Fruit fly (Drosophila melanogaster): ENCODE measurements around the gene Ldaf1.

Gene Ldaf1

DNA sequence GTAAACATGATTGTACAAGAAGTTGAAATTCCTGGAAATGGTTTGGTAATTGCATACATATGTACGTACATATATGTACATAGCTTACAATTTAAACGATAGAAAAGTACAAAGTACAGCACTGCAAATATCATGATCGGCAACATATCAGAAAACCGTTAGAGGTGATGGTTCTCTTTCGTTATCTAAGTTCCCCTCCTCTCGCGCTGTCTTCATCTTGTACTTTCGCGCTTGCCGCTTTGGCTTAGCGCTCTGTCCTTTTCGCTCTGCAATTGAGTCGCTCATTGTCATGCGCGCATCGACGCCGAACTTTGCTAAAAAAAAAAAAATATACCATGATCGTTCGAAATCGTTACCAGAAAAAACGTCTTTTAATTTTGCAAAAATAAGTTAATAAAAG, 2.3 kb upstream of the Ldaf1 start:
- TF ChIP-seq pad (GFP tag; optimal IDR thresholded peaks at IDR 0.05) = peak; percentile 97
- no peak for TF ChIP-seq toe (GFP tag; optimal IDR thresholded peaks at IDR 0.05)
- peak; percentile 61 for TF ChIP-seq ovo (GFP tag; optimal IDR thresholded peaks at IDR 0.05)
- TF ChIP-seq bab1 (GFP tag; optimal IDR thresholded peaks at IDR 0.05) = peak; percentile 0
- no peak for TF ChIP-seq Mnt (GFP tag; optimal IDR thresholded peaks at IDR 0.05)
- TF ChIP-seq Crg-1 (GFP tag; optimal IDR thresholded peaks at IDR 0.05) = no peak
- no peak for TF ChIP-seq Hr96 (GFP tag; optimal IDR thresholded peaks at IDR 0.05)
- no peak for TF ChIP-seq CG7045 (GFP tag; optimal IDR thresholded peaks at IDR 0.05)
- TF ChIP-seq CG14711 (tag; optimal IDR thresholded peaks at IDR 0.05) = no peak
- TF ChIP-seq tj (GFP tag; optimal IDR thresholded peaks at IDR 0.05) = no peak
- no peak for TF ChIP-seq CG33017 (tag; optimal IDR thresholded peaks at IDR 0.05)

DNA sequence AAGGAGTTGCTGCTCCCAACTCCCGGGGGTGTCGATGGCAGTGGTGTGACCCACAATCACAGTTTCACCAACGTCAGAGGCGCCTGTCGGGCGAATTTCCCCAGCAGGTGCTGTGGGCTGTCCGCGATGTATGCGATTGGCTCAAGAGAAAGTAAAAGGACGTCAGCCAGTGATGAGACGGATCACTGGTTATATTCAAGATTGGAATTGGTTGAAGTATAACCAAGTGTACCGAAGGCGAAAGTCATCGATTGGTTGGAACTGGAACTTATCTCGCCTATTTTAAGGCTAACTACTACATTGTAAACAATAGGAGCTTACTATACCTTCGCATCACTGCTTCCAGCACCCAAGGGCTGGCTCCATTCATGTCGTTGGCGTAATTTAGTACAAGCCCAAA, 1.4 kb upstream of the Ldaf1 start, which contains the start of gene CG32801:
Gene CG32801, minus strand, starts transcription at position 101 of the 400 bp plus-strand sequence.
- no peak for TF ChIP-seq tj (GFP tag; optimal IDR thresholded peaks at IDR 0.05)

DNA sequence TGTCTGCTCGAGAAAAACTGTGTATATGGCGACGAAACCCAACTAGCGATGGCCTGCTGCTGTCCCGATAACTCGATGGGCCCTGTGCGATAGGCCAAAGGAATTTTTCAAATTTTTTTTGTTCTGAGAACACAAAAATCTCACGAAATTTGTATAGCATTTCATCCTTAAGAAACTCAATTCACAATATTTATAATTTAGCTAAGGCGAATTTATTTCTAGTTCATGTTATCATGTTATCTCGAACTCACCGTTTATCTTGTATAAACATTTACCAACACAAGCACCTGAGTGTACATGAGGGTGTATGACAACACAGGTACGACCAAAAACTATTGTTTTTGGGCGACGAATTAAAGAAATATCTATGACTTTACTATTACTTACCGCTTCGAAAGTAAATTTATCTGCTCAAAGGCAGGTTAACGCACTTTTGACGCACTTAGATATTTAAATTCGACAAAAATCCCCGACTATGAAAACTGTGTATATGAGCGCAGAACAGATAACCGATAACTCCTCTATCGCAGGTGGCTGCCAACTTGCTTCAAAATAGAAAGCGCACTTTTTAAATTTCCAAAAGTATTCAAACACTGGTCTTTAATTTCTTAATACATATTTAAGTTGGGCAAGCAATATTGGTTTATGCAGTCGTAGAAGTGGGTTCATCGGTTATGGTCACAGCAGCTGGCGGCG, 1.4 kb downstream of the Ldaf1 start, which contains the start of gene arm:
Gene arm, minus strand, starts transcription at position 524 of the 696 bp plus-strand sequence.
- TF ChIP-seq bab1 (GFP tag; optimal IDR thresholded peaks at IDR 0.05) (peak; percentile 11), CG7101 (tag; optimal IDR thresholded peaks at IDR 0.05) (peak; percentile 14), toe (GFP tag; optimal IDR thresholded peaks at IDR 0.05) (peak; percentile 35), CG33017 (tag; optimal IDR thresholded peaks at IDR 0.05) (no peak), cic (GFP tag; optimal IDR thresholded peaks at IDR 0.05) (no peak), CG1620 (GFP tag; optimal IDR thresholded peaks at IDR 0.05) (peak; percentile 56), ovo (GFP tag; optimal IDR thresholded peaks at IDR 0.05) (no peak), Clk (GFP tag; optimal IDR thresholded peaks at IDR 0.05) (no peak), Mnt (GFP tag; optimal IDR thresholded peaks at IDR 0.05) (peak; percentile 49), Crg-1 (GFP tag; optimal IDR thresholded peaks at IDR 0.05) (peak; percentile 56), CG14711 (tag; optimal IDR thresholded peaks at IDR 0.05) (no peak), CG7045 (GFP tag; optimal IDR thresholded peaks at IDR 0.05) (no peak), CG12768 (GFP tag; optimal IDR thresholded peaks at IDR 0.05) (no peak), CG11617 (GFP tag; optimal IDR thresholded peaks at IDR 0.05) (peak; percentile 41), pad (GFP tag; optimal IDR thresholded peaks at IDR 0.05) (no peak), tj (GFP tag; optimal IDR thresholded peaks at IDR 0.05) (no peak), CG5204 (GFP tag; optimal IDR thresholded peaks at IDR 0.05) (no peak), kay (GFP tag; ENCODE audit: borderline replicate concordance) (no peak), Hr96 (GFP tag; optimal IDR thresholded peaks at IDR 0.05) (no peak)

DNA sequence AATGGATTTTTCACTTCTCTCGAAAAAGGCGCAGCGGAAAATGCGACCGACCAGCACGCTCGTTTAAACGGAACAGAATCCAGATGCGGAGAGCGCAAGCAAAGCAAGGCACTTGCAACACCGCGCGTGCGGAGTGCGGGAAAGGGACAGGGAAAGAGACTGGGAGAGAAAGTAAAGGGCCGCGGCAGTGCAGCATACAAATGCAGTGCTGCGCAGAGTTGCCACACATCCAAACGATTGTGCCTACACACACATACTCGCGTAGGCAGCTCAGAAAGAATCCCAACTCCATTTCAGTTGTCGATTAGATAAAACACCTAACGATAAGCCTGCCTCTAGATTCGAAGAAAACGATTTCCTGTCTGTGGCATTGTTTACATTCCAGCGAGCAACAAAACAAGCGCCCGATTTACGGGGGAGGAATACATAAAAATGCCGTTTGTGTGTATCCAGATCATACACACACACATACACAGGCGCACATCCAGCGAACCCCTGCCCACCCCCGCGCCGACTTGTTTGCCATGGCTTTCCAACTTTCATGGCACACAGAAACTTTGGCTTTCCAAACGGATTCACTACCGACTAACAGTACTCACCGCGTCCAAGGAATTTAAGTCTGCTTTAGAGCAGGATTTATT, 2.1 kb downstream of the Ldaf1 start:
- TF ChIP-seq CG14711 (tag; optimal IDR thresholded peaks at IDR 0.05) = peak; percentile 94
- no peak for TF ChIP-seq CG7045 (GFP tag; optimal IDR thresholded peaks at IDR 0.05)

DNA sequence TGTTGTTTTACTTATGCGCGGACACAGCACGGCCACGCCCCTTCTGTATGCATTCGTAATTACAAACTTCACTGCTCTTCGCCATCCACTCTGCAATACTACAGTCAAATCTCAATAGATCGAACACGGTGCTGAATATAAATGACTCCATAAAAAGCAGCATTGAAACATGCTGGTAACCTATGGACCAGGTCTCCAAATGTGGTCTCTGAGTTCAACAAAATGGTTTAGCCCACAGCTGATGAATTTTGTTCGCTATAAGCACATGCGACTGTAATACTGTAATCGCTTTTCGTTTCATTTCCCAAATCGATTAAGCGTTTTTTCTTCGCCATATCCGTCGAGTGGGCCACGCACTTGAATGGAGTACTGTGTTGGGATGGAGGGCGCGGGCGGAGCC, 4.3 kb downstream of the Ldaf1 start:
- TF ChIP-seq CG14711 (tag; optimal IDR thresholded peaks at IDR 0.05) (no peak), Clk (GFP tag; optimal IDR thresholded peaks at IDR 0.05) (no peak), Hr96 (GFP tag; optimal IDR thresholded peaks at IDR 0.05) (no peak)

DNA sequence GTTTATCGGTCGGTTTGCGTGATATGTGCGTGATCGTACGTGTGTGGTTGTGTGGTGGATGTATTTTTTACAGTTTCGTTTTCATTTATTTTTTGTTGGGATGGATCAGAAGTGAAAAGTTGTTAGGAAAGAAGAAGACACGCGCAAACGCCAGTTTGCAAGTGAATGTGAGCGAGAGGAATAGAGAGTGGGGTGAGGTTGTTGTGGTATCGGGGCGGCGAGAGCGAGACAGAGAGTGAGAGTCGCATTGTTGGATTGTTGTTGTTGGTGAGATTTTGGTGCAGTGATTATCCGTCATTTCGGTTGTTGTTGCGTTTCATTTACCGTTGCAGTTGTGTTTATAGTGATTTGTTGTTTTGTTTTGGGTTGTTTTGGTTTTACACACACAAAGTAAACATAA, 8.2 kb downstream of the Ldaf1 start:
- TF ChIP-seq CG7045 (GFP tag; optimal IDR thresholded peaks at IDR 0.05) (no peak), CG5204 (GFP tag; optimal IDR thresholded peaks at IDR 0.05) (no peak), cic (GFP tag; optimal IDR thresholded peaks at IDR 0.05) (peak; percentile 8)

DNA sequence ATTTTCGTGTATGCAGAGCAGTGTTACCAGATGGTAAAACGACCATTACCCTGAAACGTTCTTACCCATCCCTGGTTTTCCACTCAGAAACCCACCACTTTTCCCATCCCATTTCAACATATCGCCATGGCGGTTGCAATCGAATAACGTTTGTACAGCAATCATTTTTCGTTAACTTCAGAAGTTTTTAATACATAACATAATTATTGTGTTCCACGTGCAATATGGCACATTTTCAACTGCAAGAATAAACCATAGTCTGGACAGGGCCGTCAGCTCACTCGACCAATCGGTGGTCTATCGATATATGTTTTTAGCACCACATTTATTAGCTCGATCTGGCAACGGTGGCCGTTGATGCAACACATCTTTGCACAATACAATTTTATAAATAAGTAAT, 11.8 kb downstream of the Ldaf1 start, which contains the start of the genes trr and mRpL16:
Gene trr, minus strand, starts transcription at position 25 of the 400 bp plus-strand sequence.
Gene mRpL16, plus strand, starts transcription at position 331 of the 400 bp plus-strand sequence.
- TF ChIP-seq CG7045 (GFP tag; optimal IDR thresholded peaks at IDR 0.05) (no peak), cic (GFP tag; optimal IDR thresholded peaks at IDR 0.05) (no peak), CG7101 (tag; optimal IDR thresholded peaks at IDR 0.05) (peak; percentile 64), Hr96 (GFP tag; optimal IDR thresholded peaks at IDR 0.05) (no peak), CG11617 (GFP tag; optimal IDR thresholded peaks at IDR 0.05) (peak; percentile 64), bab1 (GFP tag; optimal IDR thresholded peaks at IDR 0.05) (peak; percentile 81), cnc (optimal IDR thresholded peaks at IDR 0.05) (no peak), toe (GFP tag; optimal IDR thresholded peaks at IDR 0.05) (no peak), Clk (GFP tag; optimal IDR thresholded peaks at IDR 0.05) (no peak), CG5204 (GFP tag; optimal IDR thresholded peaks at IDR 0.05) (no peak), kay (GFP tag; ENCODE audit: borderline replicate concordance) (no peak), pad (GFP tag; optimal IDR thresholded peaks at IDR 0.05) (peak; percentile 57), Mnt (GFP tag; optimal IDR thresholded peaks at IDR 0.05) (peak; percentile 65), CG1620 (GFP tag; optimal IDR thresholded peaks at IDR 0.05) (peak; percentile 53), tj (GFP tag; optimal IDR thresholded peaks at IDR 0.05) (peak; percentile 49), CG33017 (tag; optimal IDR thresholded peaks at IDR 0.05) (peak; percentile 7), CG14711 (tag; optimal IDR thresholded peaks at IDR 0.05) (peak; percentile 54), Crg-1 (GFP tag; optimal IDR thresholded peaks at IDR 0.05) (peak; percentile 18), CG12768 (GFP tag; optimal IDR thresholded peaks at IDR 0.05) (no peak)

Data from whole organism, adult.